Worm (Caenorhabditis elegans): ENCODE data around the gene T10D4.15.

- TF ChIP-seq Y56A3A.18 (GFP tag; IDR thresholded peaks at IDR 0.05): no peak
- TF ChIP-seq sea-2 (GFP tag; IDR thresholded peaks at IDR 0.05): no peak
- no peak for TF ChIP-seq pha-4 (tag; optimal IDR thresholded peaks at IDR 0.05)
- TF ChIP-seq ceh-27 (GFP tag; optimal IDR thresholded peaks at IDR 0.05): no peak
- TF ChIP-seq ama-1 (optimal IDR thresholded peaks at IDR 0.05): no peak
- no peak for TF ChIP-seq ama-1 (GFP tag; optimal IDR thresholded peaks at IDR 0.05)
- TF ChIP-seq unc-62 (GFP tag; optimal IDR thresholded peaks at IDR 0.05): no peak
- no peak for TF ChIP-seq aptf-3 (GFP tag; IDR thresholded peaks at IDR 0.05)
- TF ChIP-seq lsy-27 (tag; optimal IDR thresholded peaks at IDR 0.05; ENCODE audit: borderline replicate concordance, insufficient read depth): no peak
- no peak for TF ChIP-seq F39B2.1 (GFP tag; IDR thresholded peaks at IDR 0.05)
- TF ChIP-seq bed-2 (GFP tag; IDR thresholded peaks at IDR 0.05): no peak
- no peak for TF ChIP-seq nhr-80 (tag; optimal IDR thresholded peaks at IDR 0.05)
- no peak for TF ChIP-seq gei-17 (GFP tag; optimal IDR thresholded peaks at IDR 0.05)
- no peak for TF ChIP-seq hmg-1.2 (GFP tag; IDR thresholded peaks at IDR 0.05)
These were observed 8.4 kb downstream of the T10D4.15 start, which contains the start of gene sri-32 for ce11 chrII:3154383-3154782.
